Worm (Caenorhabditis elegans) whole organism, mixed stage, embryonic: ENCODE results near the gene irld-14.

Experiments
- blmp-1 ChIP-seq: fragments of 150-350 bp; optimal IDR thresholded peaks from 2 replicates; lab custom pipeline; 2014; ENCODE audit warnings: missing biosample characterization, missing genetic modification characterization
- cnd-1 ChIP-seq: fragments of 200-800 bp; sonication (Bioruptor generic); optimal IDR thresholded peaks from 2 replicates; lab custom pipeline; 2018; ENCODE audit warnings: mild to moderate bottlenecking, missing genetic modification characterization, missing compliant biosample characterization
- lin-13 ChIP-seq: fragments of 150-350 bp; optimal IDR thresholded peaks from 2 replicates; lab custom pipeline; 2014; ENCODE audit warnings: missing biosample characterization, missing genetic modification characterization
- lsy-2 ChIP-seq: fragments of 150-350 bp; optimal IDR thresholded peaks from 2 replicates; lab custom pipeline; 2014; ENCODE audit warnings: missing biosample characterization, missing genetic modification characterization
- mab-5 ChIP-seq: fragments of 150-350 bp; optimal IDR thresholded peaks from 2 replicates; lab custom pipeline; 2014; ENCODE audit warnings: missing biosample characterization, missing genetic modification characterization
- nhr-237 ChIP-seq: fragments of 150-350 bp; optimal IDR thresholded peaks from 2 replicates; lab custom pipeline; 2014; ENCODE audit warnings: missing biosample characterization, missing genetic modification characterization
- nhr-28 ChIP-seq: fragments of 150-350 bp; optimal IDR thresholded peaks from 2 replicates; lab custom pipeline; 2014; ENCODE audit warnings: missing biosample characterization, missing genetic modification characterization
- nhr-76 ChIP-seq: sonication (generic microtip); optimal IDR thresholded peaks from 2 replicates; lab custom pipeline; 2017; ENCODE audit warnings: missing biosample characterization, missing genetic modification characterization

- no peak for TF ChIP-seq lin-13 (tag; lab: Kevin White, UChicago)
- no peak for TF ChIP-seq nhr-28 (tag; lab: Kevin White, UChicago)
- TF ChIP-seq nhr-237 (tag; lab: Kevin White, UChicago), result no peak
- TF ChIP-seq cnd-1 (tag; lab: Kevin White, UChicago), result no peak
- no peak for TF ChIP-seq mab-5
- TF ChIP-seq lsy-2 (tag; lab: Kevin White, UChicago), result no peak
- TF ChIP-seq nhr-76 (tag; lab: Kevin White, UChicago), result no peak
- TF ChIP-seq blmp-1 (tag; lab: Kevin White, UChicago), result no peak
These were observed 11.7 kb upstream of the irld-14 start, which contains the start of gene F02D8.4 for ce11 chrV:14984593-14984992.
